Fruit fly (Drosophila melanogaster) whole organism, wandering third instar larva: ENCODE data around the gene CG33723.

Experiments used
- Abd-B ChIP-seq: fragments of >200 bp; optimal IDR thresholded peaks from 2 replicates; lab custom pipeline; 2017; ENCODE audit warnings: missing biosample characterization, missing genetic modification characterization
- CG32264 ChIP-seq: fragments of 200-800 bp; sonication (Bioruptor generic); optimal IDR thresholded peaks from 2 replicates; lab custom pipeline; 2016; ENCODE audit warnings: missing biosample characterization, missing genetic modification characterization
- CG9705 ChIP-seq: fragments of 200-800 bp; sonication (Bioruptor generic); optimal IDR thresholded peaks from 2 replicates; lab custom pipeline; 2018; ENCODE audit warnings: missing biosample characterization, mild to moderate bottlenecking, missing genetic modification characterization
- CrebA ChIP-seq: fragments of 200-800 bp; sonication (Bioruptor generic); optimal IDR thresholded peaks from 2 replicates; lab custom pipeline; 2016; ENCODE audit warnings: missing biosample characterization, mild to moderate bottlenecking, missing genetic modification characterization, borderline replicate concordance
- Dfd ChIP-seq: fragments of >200 bp; optimal IDR thresholded peaks from 2 replicates; lab custom pipeline; 2017; ENCODE audit warnings: missing biosample characterization, missing genetic modification characterization
- Dif ChIP-seq: fragments of 200-275, 200-300 bp; sonication (Bioruptor generic); optimal IDR thresholded peaks from 2 replicates; lab custom pipeline; 2018; ENCODE audit warnings: missing biosample characterization, missing genetic modification characterization; ENCODE audit not compliant: partially characterized antibody
- HLH106 ChIP-seq: fragments of 200-800 bp; optimal IDR thresholded peaks from 3 replicates; lab custom pipeline; 2019; ENCODE audit warnings: missing biosample characterization, mild to moderate bottlenecking, missing genetic modification characterization, moderate library complexity
- Hnf4 ChIP-seq: fragments of 200-800 bp; sonication (Bioruptor generic); optimal IDR thresholded peaks from 2 replicates; lab custom pipeline; 2016; ENCODE audit warnings: missing biosample characterization, mild to moderate bottlenecking, missing genetic modification characterization
- Hr78 ChIP-seq: fragments of >200 bp; optimal IDR thresholded peaks from 2 replicates; lab custom pipeline; 2017; ENCODE audit warnings: missing biosample characterization, missing genetic modification characterization
- Hr83 ChIP-seq: fragments of 200-300 bp; sonication (Bioruptor generic); optimal IDR thresholded peaks from 2 replicates; lab custom pipeline; 2016; ENCODE audit warnings: missing biosample characterization, mild to moderate bottlenecking, missing genetic modification characterization, moderate library complexity; ENCODE audit not compliant: poor library complexity, severe bottlenecking
- Jra ChIP-seq: sonication (Bioruptor generic); optimal IDR thresholded peaks from 2 replicates; lab custom pipeline; 2016; ENCODE audit warnings: missing biosample characterization, missing genetic modification characterization
- Mio ChIP-seq: sonication (Bioruptor generic); optimal IDR thresholded peaks from 2 replicates; lab custom pipeline; 2016; ENCODE audit warnings: missing biosample characterization, missing genetic modification characterization
- Myc ChIP-seq: fragments of >200 bp; optimal IDR thresholded peaks from 2 replicates; lab custom pipeline; 2017
- N ChIP-seq: fragments of >200 bp; optimal IDR thresholded peaks from 2 replicates; lab custom pipeline; 2018; ENCODE audit warnings: missing biosample characterization, missing external identifiers, missing genetic modification characterization
- OdsH ChIP-seq: fragments of 200-800 bp; sonication (Bioruptor generic); optimal IDR thresholded peaks from 2 replicates; lab custom pipeline; 2016; ENCODE audit warnings: missing biosample characterization, mild to moderate bottlenecking, missing genetic modification characterization
- Rel ChIP-seq, 2 experiments: fragments of 200-800 bp; sonication (Bioruptor generic) in 1 of 2; optimal IDR thresholded peaks; 2 replicates in 1 of 2; 3 replicates in 1 of 2; lab custom pipeline; 2016 to 2019; ENCODE audit warnings: mild to moderate bottlenecking in 2 of 2, missing biosample characterization in 2 of 2, missing genetic modification characterization in 2 of 2, moderate library complexity in 1 of 2
- Sp1 ChIP-seq: fragments of 200-800 bp; sonication (Bioruptor generic); optimal IDR thresholded peaks from 3 replicates; lab custom pipeline; 2019; ENCODE audit warnings: missing biosample characterization, mild to moderate bottlenecking, missing genetic modification characterization, moderate library complexity
- Vsx2 ChIP-seq: fragments of 200-300, 225-300 bp; sonication (Bioruptor generic); optimal IDR thresholded peaks from 2 replicates; lab custom pipeline; 2018; ENCODE audit warnings: missing biosample characterization, missing genetic modification characterization; ENCODE audit not compliant: partially characterized antibody
- br ChIP-seq: fragments of 200-800 bp; sonication (Bioruptor generic); optimal IDR thresholded peaks from 2 replicates; lab custom pipeline; 2016; ENCODE audit warnings: missing biosample characterization, missing genetic modification characterization
- brk ChIP-seq: fragments of 200-800 bp; sonication (Bioruptor generic); optimal IDR thresholded peaks from 2 replicates; lab custom pipeline; 2016; ENCODE audit warnings: missing biosample characterization, mild to moderate bottlenecking, missing genetic modification characterization
- dl ChIP-seq, 2 experiments: fragments of 175-275, 200-275 bp in 1 of 2; fragments of 200-275 bp in 1 of 2; sonication (Bioruptor generic); optimal IDR thresholded peaks; lab custom pipeline; 2018; ENCODE audit warnings: mild to moderate bottlenecking in 2 of 2, missing biosample characterization in 2 of 2, missing genetic modification characterization in 2 of 2, moderate library complexity in 2 of 2; ENCODE audit not compliant: partially characterized antibody in 2 of 2, insufficient read depth in 1 of 2
- dmrt93B ChIP-seq: fragments of 200-800 bp; sonication (Bioruptor generic); optimal IDR thresholded peaks from 2 replicates; lab custom pipeline; 2018; ENCODE audit warnings: missing biosample characterization, mild to moderate bottlenecking, missing genetic modification characterization
- dsf ChIP-seq: sonication (Bioruptor generic); optimal IDR thresholded peaks from 2 replicates; lab custom pipeline; 2016; ENCODE audit warnings: missing biosample characterization, missing genetic modification characterization, borderline replicate concordance
- ey ChIP-seq: fragments of 200-800 bp; sonication (Bioruptor generic); optimal IDR thresholded peaks from 2 replicates; lab custom pipeline; 2016; ENCODE audit warnings: missing biosample characterization, missing genetic modification characterization
- foxo ChIP-seq, 2 experiments: fragments of 200-800 bp; sonication (Bioruptor generic); optimal IDR thresholded peaks; 2 replicates in 1 of 2; 3 replicates in 1 of 2; lab custom pipeline; 2016 to 2017; ENCODE audit warnings: missing biosample characterization in 2 of 2, missing genetic modification characterization in 2 of 2
- fru ChIP-seq: fragments of 200-800 bp; sonication (Bioruptor generic); optimal IDR thresholded peaks from 3 replicates; lab custom pipeline; 2016; ENCODE audit warnings: missing biosample characterization, mild to moderate bottlenecking, missing genetic modification characterization
- h ChIP-seq: fragments of 200-800 bp; sonication (Bioruptor generic); optimal IDR thresholded peaks from 3 replicates; lab custom pipeline; 2016; ENCODE audit warnings: missing biosample characterization, mild to moderate bottlenecking, missing genetic modification characterization
- jim ChIP-seq: fragments of 175-275, 200-325 bp; sonication (Bioruptor generic); optimal IDR thresholded peaks from 2 replicates; lab custom pipeline; 2016; ENCODE audit warnings: missing biosample characterization, mild to moderate bottlenecking, missing genetic modification characterization
- lola ChIP-seq: fragments of >200 bp; optimal IDR thresholded peaks from 2 replicates; lab custom pipeline; 2017; ENCODE audit warnings: missing biosample characterization, missing genetic modification characterization
- pan ChIP-seq: fragments of >200 bp; optimal IDR thresholded peaks from 2 replicates; lab custom pipeline; 2017
- psq ChIP-seq: fragments of 200-800 bp; sonication (Bioruptor generic); optimal IDR thresholded peaks from 3 replicates; lab custom pipeline; 2017; ENCODE audit warnings: missing biosample characterization, mild to moderate bottlenecking, missing genetic modification characterization, moderate library complexity
- sage ChIP-seq: fragments of 200-800 bp; sonication (Bioruptor generic); optimal IDR thresholded peaks from 2 replicates; lab custom pipeline; 2016; ENCODE audit warnings: missing biosample characterization, mild to moderate bottlenecking, missing genetic modification characterization
- sv ChIP-seq: fragments of 200-800 bp; sonication (Bioruptor generic); optimal IDR thresholded peaks from 3 replicates; lab custom pipeline; 2016; ENCODE audit warnings: missing biosample characterization, missing genetic modification characterization
- tai ChIP-seq: sonication (Bioruptor generic); optimal IDR thresholded peaks from 2 replicates; lab custom pipeline; 2016; ENCODE audit warnings: missing biosample characterization, missing genetic modification characterization
- woc ChIP-seq: sonication (Bioruptor generic); optimal IDR thresholded peaks from 2 replicates; lab custom pipeline; 2016; ENCODE audit warnings: missing biosample characterization, mild to moderate bottlenecking, missing genetic modification characterization

Gene CG33723

DNA sequence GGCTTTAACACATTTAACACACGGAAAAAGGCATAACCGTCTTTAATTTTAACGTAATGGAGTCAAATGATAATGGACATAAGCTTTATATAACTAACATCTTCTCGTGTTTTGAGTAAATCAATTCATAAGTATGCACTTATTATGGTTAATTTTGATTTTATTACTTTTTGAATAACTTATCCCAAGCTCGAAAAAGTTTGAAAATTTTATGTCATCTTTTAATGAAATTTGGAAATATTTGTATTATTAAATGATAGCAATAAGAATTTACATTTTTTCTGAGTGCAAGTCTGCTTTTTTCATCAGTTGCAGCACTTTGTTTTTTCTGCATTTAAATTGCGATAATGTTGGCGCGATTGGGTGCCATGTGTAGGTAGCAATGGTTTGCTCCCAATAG is 7.3 kb upstream of the CG33723 start (continued):
- TF ChIP-seq Hr78 (GFP tag; lab: Kevin White, UChicago) (no peak), woc (GFP tag; lab: Kevin White, UChicago) (peak; percentile 13), tai (GFP tag; lab: Kevin White, UChicago) (no peak), Vsx2 (GFP tag; lab: Kevin White, UChicago) (no peak), dl (GFP tag; optimal IDR thresholded peaks at IDR 0.05; lab: Kevin White, UChicago; ENCODE audit: insufficient read depth in 1 of 2, partially characterized antibody in 2 of 2) (no peak), CG32264 (GFP tag; lab: Kevin White, UChicago) (no peak), Jra (GFP tag; lab: Kevin White, UChicago) (no peak), Dfd (GFP tag; lab: Kevin White, UChicago) (no peak), sv (GFP tag; lab: Kevin White, UChicago) (no peak)

DNA sequence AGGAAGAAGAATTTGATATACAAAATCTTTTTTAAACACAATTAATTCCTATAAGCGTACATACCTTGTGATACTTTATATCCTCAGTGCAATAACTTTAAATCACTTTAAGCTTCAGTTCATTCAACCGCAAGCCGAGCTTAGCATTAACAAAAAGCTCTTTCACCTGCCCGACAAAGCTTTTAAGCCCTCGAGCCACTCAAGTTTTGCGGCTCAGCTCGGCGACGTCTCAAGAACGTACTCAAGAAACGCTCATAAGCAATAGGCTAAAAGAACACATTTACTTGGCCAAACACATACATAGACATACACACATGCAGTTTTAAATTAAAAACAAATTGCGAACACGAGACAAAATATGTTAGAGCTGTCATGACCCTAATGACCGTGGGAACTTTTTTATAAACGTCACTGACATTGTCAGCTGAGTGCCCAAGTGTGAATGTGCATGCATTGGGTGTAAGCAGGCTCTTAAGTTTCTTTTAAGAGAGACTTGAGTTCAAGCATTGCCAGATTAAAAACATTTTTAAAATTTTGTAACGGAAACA is 5.9 kb upstream of the CG33723 start:
- TF ChIP-seq sv (GFP tag; lab: Kevin White, UChicago) = no peak
- TF ChIP-seq Rel (GFP tag; optimal IDR thresholded peaks at IDR 0.05; lab: Kevin White, UChicago) = no peak
- TF ChIP-seq Rel (tag; optimal IDR thresholded peaks at IDR 0.05; lab: Kevin White, UChicago) = no peak
- no peak for TF ChIP-seq foxo (GFP tag; optimal IDR thresholded peaks at IDR 0.05; lab: Kevin White, UChicago)
- no peak for TF ChIP-seq sage (GFP tag; lab: Kevin White, UChicago)
- TF ChIP-seq Jra (GFP tag; lab: Kevin White, UChicago) = no peak
- no peak for TF ChIP-seq lola (GFP tag; lab: Kevin White, UChicago)
- no peak for TF ChIP-seq Hnf4 (GFP tag; lab: Kevin White, UChicago)
- no peak for TF ChIP-seq Sp1 (GFP tag; lab: Kevin White, UChicago)
- TF ChIP-seq h (GFP tag; lab: Kevin White, UChicago) = no peak
- no peak for TF ChIP-seq Vsx2 (GFP tag; lab: Kevin White, UChicago)
- no peak for TF ChIP-seq ey (GFP tag; lab: Kevin White, UChicago)
- no peak for TF ChIP-seq Hr78 (GFP tag; lab: Kevin White, UChicago)
- TF ChIP-seq dsf (GFP tag; lab: Kevin White, UChicago) = no peak
- no peak for TF ChIP-seq Hr83 (GFP tag; lab: Kevin White, UChicago)

DNA sequence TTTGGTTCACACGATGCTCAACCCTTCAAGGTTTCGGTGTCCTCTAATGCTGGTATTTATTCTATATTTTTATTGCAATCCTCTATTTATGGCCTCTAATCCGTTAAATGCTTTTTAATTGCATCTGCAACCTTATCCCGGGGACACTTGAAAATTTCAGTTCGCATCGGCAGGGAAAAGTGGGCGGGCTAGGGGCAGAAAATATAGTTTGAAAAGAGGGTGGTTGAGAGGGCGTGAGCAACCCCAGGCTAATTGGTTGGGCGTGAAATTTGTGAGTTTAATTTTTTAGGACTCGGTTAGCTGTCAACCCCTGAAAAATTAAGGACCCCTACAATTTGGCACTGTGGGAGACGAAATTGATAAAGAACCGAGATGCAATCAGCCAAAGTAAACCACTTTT is 5.2 kb upstream of the CG33723 start:
- TF ChIP-seq jim (GFP tag; lab: Kevin White, UChicago) (no peak), Hnf4 (GFP tag; lab: Kevin White, UChicago) (no peak), Abd-B (GFP tag; lab: Kevin White, UChicago) (no peak), Myc (lab: Kevin White, UChicago) (no peak)

DNA sequence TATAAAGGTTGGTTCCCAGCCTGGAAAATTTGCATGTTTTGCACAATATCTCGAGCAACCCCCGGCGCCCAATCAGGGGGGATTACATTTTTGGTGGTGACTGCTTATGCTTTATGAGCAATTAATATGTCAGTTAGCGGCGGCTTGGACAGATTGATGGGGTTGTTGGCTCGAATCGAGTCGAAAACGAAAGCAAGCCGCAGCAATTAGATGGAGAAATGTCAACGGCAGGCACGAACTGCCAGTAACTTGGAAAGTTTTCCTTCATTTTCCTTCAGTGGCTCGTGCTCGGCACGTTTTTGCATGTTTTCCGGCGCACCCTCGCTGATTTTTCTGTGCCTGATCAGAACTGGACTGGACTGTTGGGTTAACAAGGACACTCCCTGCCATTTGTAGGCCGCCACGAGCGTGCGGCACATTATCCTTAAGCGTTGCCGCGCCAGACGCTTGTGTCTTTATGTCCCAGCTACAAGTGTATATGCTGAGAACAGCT is 2.3 kb upstream of the CG33723 start:
- no peak for TF ChIP-seq Rel (GFP tag; optimal IDR thresholded peaks at IDR 0.05; lab: Kevin White, UChicago)
- peak; percentile 38 for TF ChIP-seq Rel (tag; optimal IDR thresholded peaks at IDR 0.05; lab: Kevin White, UChicago)
- TF ChIP-seq lola (GFP tag; lab: Kevin White, UChicago) = no peak
- TF ChIP-seq woc (GFP tag; lab: Kevin White, UChicago) = no peak

DNA sequence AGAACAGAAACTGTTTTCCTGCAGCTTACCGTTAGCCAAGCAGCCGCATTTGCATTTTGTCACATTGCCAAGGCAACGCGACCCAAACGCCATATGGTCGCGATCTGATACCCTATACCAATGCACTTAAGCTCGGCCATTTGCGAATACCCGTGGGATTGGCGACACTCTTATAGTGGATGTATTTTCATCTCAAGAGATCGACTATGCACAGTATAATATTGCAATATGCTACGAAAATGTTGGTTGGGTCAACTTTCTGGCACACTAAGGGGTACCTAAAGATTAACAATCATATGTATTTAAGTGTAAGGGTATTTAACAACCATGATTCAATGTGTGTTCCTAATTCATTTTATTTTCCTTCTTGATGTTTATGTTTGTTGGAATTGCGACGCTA is 2.3 kb downstream of the CG33723 start:
- TF ChIP-seq Rel (GFP tag; optimal IDR thresholded peaks at IDR 0.05; lab: Kevin White, UChicago) (no peak), Rel (tag; optimal IDR thresholded peaks at IDR 0.05; lab: Kevin White, UChicago) (no peak), ey (GFP tag; lab: Kevin White, UChicago) (peak; percentile 9), Vsx2 (GFP tag; lab: Kevin White, UChicago) (no peak), br (GFP tag; lab: Kevin White, UChicago) (peak; percentile 71), h (GFP tag; lab: Kevin White, UChicago) (peak; percentile 81), CG32264 (GFP tag; lab: Kevin White, UChicago) (peak; percentile 16), brk (no peak), dsf (GFP tag; lab: Kevin White, UChicago) (no peak), psq (peak; percentile 37), Myc (lab: Kevin White, UChicago) (no peak), OdsH (GFP tag; lab: Kevin White, UChicago) (peak; percentile 47), Jra (GFP tag; lab: Kevin White, UChicago) (no peak), dl (GFP tag; optimal IDR thresholded peaks at IDR 0.05; lab: Kevin White, UChicago; ENCODE audit: insufficient read depth in 1 of 2, partially characterized antibody in 2 of 2) (no peak), Dfd (GFP tag; lab: Kevin White, UChicago) (no peak), Hr83 (GFP tag; lab: Kevin White, UChicago) (no peak), sage (GFP tag; lab: Kevin White, UChicago) (no peak), CG9705 (no peak), Hnf4 (GFP tag; lab: Kevin White, UChicago) (peak; percentile 59), Mio (no peak), HLH106 (peak; percentile 60), Dif (GFP tag; lab: Kevin White, UChicago) (no peak), pan (lab: Kevin White, UChicago) (no peak), CrebA (GFP tag; lab: Kevin White, UChicago) (no peak), dmrt93B (GFP tag; lab: Kevin White, UChicago) (peak; percentile 39), woc (GFP tag; lab: Kevin White, UChicago) (peak; percentile 80), lola (GFP tag; lab: Kevin White, UChicago) (no peak), tai (GFP tag; lab: Kevin White, UChicago) (no peak), Hr78 (GFP tag; lab: Kevin White, UChicago) (no peak), fru (GFP tag; lab: Kevin White, UChicago) (peak; percentile 67), N (GFP tag; lab: Kevin White, UChicago) (no peak), jim (GFP tag; lab: Kevin White, UChicago) (no peak)
